Worm (Caenorhabditis elegans): ENCODE results near the gene F59A7.14.

- TF ChIP-seq egl-27 (tag; optimal IDR thresholded peaks at IDR 0.05) (no peak), nhr-237 (tag; optimal IDR thresholded peaks at IDR 0.05) (no peak), unc-62 (GFP tag; optimal IDR thresholded peaks at IDR 0.05 in 1 of 2) (peak in 1 of 2 experiments; percentile 80), unc-62 (tag; optimal IDR thresholded peaks at IDR 0.05) (no peak), snpc-4 (tag; optimal IDR thresholded peaks at IDR 0.05) (no peak), nhr-76 (tag; optimal IDR thresholded peaks at IDR 0.05) (no peak), ama-1 (optimal IDR thresholded peaks at IDR 0.05) (no peak), lin-15B (tag; optimal IDR thresholded peaks at IDR 0.05) (peak; percentile 15), aha-1 (tag) (no peak), fkh-10 (GFP tag; optimal IDR thresholded peaks at IDR 0.05) (no peak), pha-4 (GFP tag; IDR thresholded peaks at IDR 0.05) (no peak), pha-4 (tag; optimal IDR thresholded peaks at IDR 0.05) (no peak), lin-13 (GFP tag; optimal IDR thresholded peaks at IDR 0.05) (no peak), Y5F2A.4 (GFP tag; optimal IDR thresholded peaks at IDR 0.05) (no peak), nhr-28 (tag; optimal IDR thresholded peaks at IDR 0.05) (peak; percentile 54), dpl-1 (GFP tag; optimal IDR thresholded peaks at IDR 0.05) (peak; percentile 40)
Observed at ce11 chrV:2008412-2008811, 10.4 kb upstream of the F59A7.14 start.

All from whole organism, L4 larva.